Fruit fly (Drosophila melanogaster) whole organism, embryonic: ENCODE measurements around the gene mdu.
A peak's percentile ranks its signal among the peaks of the same experiment; 100 is the strongest.

Experiments
- B-H2 ChIP-seq: fragments of 200-800 bp; sonication (Bioruptor generic); optimal IDR thresholded peaks from 2 replicates; lab custom pipeline; 2018; ENCODE audit warnings: missing biosample characterization, mild to moderate bottlenecking, missing genetic modification characterization
- Bdp1 ChIP-seq: fragments of 200-800 bp; sonication (Bioruptor generic); optimal IDR thresholded peaks from 3 replicates; lab custom pipeline; 2016; ENCODE audit warnings: missing biosample characterization, missing genetic modification characterization
- CG10209 ChIP-seq: fragments of 200-800 bp; sonication (Bioruptor generic); optimal IDR thresholded peaks from 3 replicates; lab custom pipeline; 2017; ENCODE audit warnings: missing biosample characterization, mild to moderate bottlenecking, missing genetic modification characterization, missing genetic modification reagents
- CG10654 ChIP-seq: fragments of 200-800 bp; sonication (Bioruptor generic); optimal IDR thresholded peaks from 2 replicates; lab custom pipeline; 2016; ENCODE audit warnings: missing biosample characterization, missing genetic modification characterization
- CG10979 ChIP-seq: fragments of 200-800 bp; sonication (Bioruptor generic); optimal IDR thresholded peaks from 2 replicates; lab custom pipeline; 2018; ENCODE audit warnings: missing biosample characterization, mild to moderate bottlenecking, missing genetic modification characterization, moderate library complexity
- CG11696 ChIP-seq: fragments of 200-800 bp; sonication (Bioruptor generic); IDR thresholded peaks from 2 replicates; pipeline ENCODE4 v1.3.6; 2022; ENCODE audit warnings: missing biosample characterization, missing genetic modification characterization
- CG12659 ChIP-seq: fragments of 200-800 bp; sonication (Bioruptor generic); optimal IDR thresholded peaks from 3 replicates; lab custom pipeline; 2017; ENCODE audit warnings: mild to moderate bottlenecking, missing biosample characterization, missing genetic modification reagents, missing genetic modification characterization
- CG15011 ChIP-seq: fragments of 200-800 bp; sonication (Bioruptor generic); optimal IDR thresholded peaks from 3 replicates; lab custom pipeline; 2018; ENCODE audit warnings: missing biosample characterization, mild to moderate bottlenecking, missing genetic modification characterization
- CG1647 ChIP-seq: fragments of 200-800 bp; sonication (Bioruptor generic); optimal IDR thresholded peaks from 3 replicates; lab custom pipeline; 2016; ENCODE audit warnings: missing biosample characterization, missing genetic modification characterization
- CG16779 ChIP-seq: fragments of 200-800 bp; sonication (Bioruptor generic); IDR thresholded peaks from 2 replicates; pipeline ENCODE4 v1.3.6; 2022; ENCODE audit warnings: missing biosample characterization, missing genetic modification characterization
- CG17802 ChIP-seq: fragments of 200-800 bp; sonication (Bioruptor generic); optimal IDR thresholded peaks from 2 replicates; lab custom pipeline; 2018; ENCODE audit warnings: missing biosample characterization, mild to moderate bottlenecking, missing genetic modification characterization, moderate library complexity
- CG17829 ChIP-seq: fragments of 200-800 bp; optimal IDR thresholded peaks from 2 replicates; lab custom pipeline; 2019; ENCODE audit warnings: missing biosample characterization, mild to moderate bottlenecking, missing genetic modification characterization, moderate library complexity
- CG2202 ChIP-seq: fragments of 200-800 bp; sonication (Bioruptor generic); optimal IDR thresholded peaks from 2 replicates; lab custom pipeline; 2018; ENCODE audit warnings: missing biosample characterization, mild to moderate bottlenecking, missing genetic modification characterization
- CG32532 ChIP-seq: fragments of 200-800 bp; sonication (Bioruptor generic); IDR thresholded peaks from 2 replicates; pipeline ENCODE4 v1.3.6; 2022; ENCODE audit warnings: missing biosample characterization, missing genetic modification characterization
- CG6254 ChIP-seq: fragments of 200-800 bp; sonication (Bioruptor generic); optimal IDR thresholded peaks from 3 replicates; lab custom pipeline; 2017; ENCODE audit warnings: mild to moderate bottlenecking, missing biosample characterization, missing genetic modification reagents, missing genetic modification characterization
- CG6272 ChIP-seq: fragments of 200-800 bp; sonication (Bioruptor generic); IDR thresholded peaks from 2 replicates; pipeline ENCODE4 v1.3.6; 2022; ENCODE audit warnings: missing biosample characterization, missing genetic modification characterization
- CG7556 ChIP-seq: fragments of 200-800 bp; sonication (Bioruptor generic); optimal IDR thresholded peaks from 2 replicates; lab custom pipeline; 2017; ENCODE audit warnings: missing biosample characterization, mild to moderate bottlenecking, missing genetic modification characterization
- CG8388 ChIP-seq: fragments of 200-800 bp; sonication (Bioruptor generic); optimal IDR thresholded peaks from 2 replicates; lab custom pipeline; 2019; ENCODE audit warnings: missing biosample characterization, mild to moderate bottlenecking, missing genetic modification characterization, moderate library complexity
- CG8924 ChIP-seq: fragments of 200-800 bp; optimal IDR thresholded peaks from 3 replicates; lab custom pipeline; 2019; ENCODE audit warnings: missing biosample characterization, mild to moderate bottlenecking, missing genetic modification characterization, moderate library complexity
- CG9876 ChIP-seq: fragments of 200-800 bp; sonication (Bioruptor generic); optimal IDR thresholded peaks from 2 replicates; lab custom pipeline; 2016; ENCODE audit warnings: missing biosample characterization, missing genetic modification characterization
- CG9932 ChIP-seq: fragments of 200-800 bp; sonication (Bioruptor generic); IDR thresholded peaks from 2 replicates; pipeline ENCODE4 v1.3.6; 2022; ENCODE audit warnings: missing biosample characterization, missing genetic modification characterization
- CHES-1-like ChIP-seq: fragments of 200-800 bp; sonication (Bioruptor generic); optimal IDR thresholded peaks from 2 replicates; lab custom pipeline; 2016; ENCODE audit warnings: missing biosample characterization, missing genetic modification characterization
- Camta ChIP-seq: fragments of 200-800 bp; sonication (Bioruptor generic); optimal IDR thresholded peaks from 2 replicates; lab custom pipeline; 2016; ENCODE audit warnings: missing biosample characterization, missing genetic modification characterization
- Lpt ChIP-seq: fragments of >200 bp; optimal IDR thresholded peaks from 2 replicates; lab custom pipeline; 2018; ENCODE audit warnings: missing biosample characterization, missing genetic modification characterization
- Sin3A ChIP-seq: fragments of >200 bp; optimal IDR thresholded peaks from 2 replicates; lab custom pipeline; 2018
- Six4 ChIP-seq: fragments of 200-800 bp; sonication (Bioruptor generic); optimal IDR thresholded peaks from 2 replicates; lab custom pipeline; 2016; ENCODE audit warnings: missing biosample characterization, missing genetic modification characterization
- Ssrp ChIP-seq: fragments of 200-800 bp; sonication (Bioruptor generic); optimal IDR thresholded peaks from 2 replicates; lab custom pipeline; 2018; ENCODE audit warnings: missing biosample characterization, mild to moderate bottlenecking, missing genetic modification characterization, moderate library complexity
- Trl ChIP-seq, 3 experiments: fragments of >200 bp in 2 of 3; fragments of 200-800 bp in 1 of 3; sonication (Bioruptor generic) in 1 of 3; optimal IDR thresholded peaks; 2 replicates in 1 of 3; 3 replicates in 2 of 3; lab custom pipeline; 2016 to 2017; ENCODE audit warnings: missing biosample characterization in 1 of 3, missing genetic modification characterization in 1 of 3
- ap ChIP-seq: fragments of 200-800 bp; sonication (Bioruptor generic); IDR thresholded peaks from 2 replicates; pipeline ENCODE4 v1.3.6; 2022; ENCODE audit warnings: missing biosample characterization, missing genetic modification characterization
- ash1 ChIP-seq: fragments of 200-800 bp; sonication (Bioruptor generic); optimal IDR thresholded peaks from 2 replicates; lab custom pipeline; 2018; ENCODE audit warnings: missing biosample characterization, mild to moderate bottlenecking, missing genetic modification characterization
- ci ChIP-seq: fragments of 200-800 bp; sonication (Bioruptor generic); IDR thresholded peaks from 3 replicates; pipeline ENCODE4 v1.3.6; 2022; ENCODE audit warnings: missing biosample characterization, missing genetic modification characterization
- danr ChIP-seq: fragments of 200-800 bp; sonication (Bioruptor generic); IDR thresholded peaks from 2 replicates; pipeline ENCODE4 v1.3.6; 2022; ENCODE audit warnings: missing biosample characterization, missing genetic modification characterization
- ems ChIP-seq: fragments of 200-800 bp; sonication (Bioruptor generic); optimal IDR thresholded peaks from 3 replicates; lab custom pipeline; 2016; ENCODE audit warnings: missing biosample characterization, missing genetic modification characterization
- fd102C ChIP-seq: fragments of 200-800 bp; sonication (Bioruptor generic); optimal IDR thresholded peaks from 2 replicates; lab custom pipeline; 2018; ENCODE audit warnings: missing biosample characterization, mild to moderate bottlenecking, missing genetic modification characterization, moderate library complexity
- fd96Cb ChIP-seq: fragments of 200-800 bp; sonication (Bioruptor generic); optimal IDR thresholded peaks from 2 replicates; lab custom pipeline; 2018; ENCODE audit warnings: missing biosample characterization, mild to moderate bottlenecking, missing genetic modification characterization, moderate library complexity
- ftz-f1 ChIP-seq: fragments of 200-800 bp; sonication (Bioruptor generic); optimal IDR thresholded peaks from 2 replicates; lab custom pipeline; 2016; ENCODE audit warnings: missing biosample characterization, missing genetic modification characterization
- ind ChIP-seq: fragments of 200-800 bp; sonication (Bioruptor generic); optimal IDR thresholded peaks from 3 replicates; lab custom pipeline; 2016; ENCODE audit warnings: missing biosample characterization, missing genetic modification characterization
- nom ChIP-seq: fragments of 200-800 bp; sonication (Bioruptor generic); optimal IDR thresholded peaks from 2 replicates; lab custom pipeline; 2017; ENCODE audit warnings: missing biosample characterization, missing genetic modification characterization, mild to moderate bottlenecking, moderate library complexity, missing genetic modification reagents
- phol ChIP-seq: fragments of 200-800 bp; sonication (Bioruptor generic); optimal IDR thresholded peaks from 3 replicates; lab custom pipeline; 2018; ENCODE audit warnings: missing biosample characterization, mild to moderate bottlenecking, missing genetic modification characterization, moderate library complexity
- scrt ChIP-seq: fragments of 200-800 bp; sonication (Bioruptor generic); optimal IDR thresholded peaks from 2 replicates; lab custom pipeline; 2018; ENCODE audit warnings: missing biosample characterization, mild to moderate bottlenecking, missing genetic modification characterization, moderate library complexity
- sens-2 ChIP-seq: fragments of 200-800 bp; sonication (Bioruptor generic); IDR thresholded peaks from 2 replicates; pipeline ENCODE4 v1.3.6; 2022; ENCODE audit warnings: missing biosample characterization, missing genetic modification characterization
- sug ChIP-seq: fragments of 200-800 bp; optimal IDR thresholded peaks from 2 replicates; lab custom pipeline; 2019; ENCODE audit warnings: missing biosample characterization, mild to moderate bottlenecking, missing genetic modification characterization, moderate library complexity
- tio ChIP-seq: fragments of 200-800 bp; sonication (Bioruptor generic); optimal IDR thresholded peaks from 2 replicates; lab custom pipeline; 2017; ENCODE audit warnings: missing biosample characterization, missing genetic modification characterization, inconsistent platforms
- ttk ChIP-seq: fragments of 200-800 bp; sonication (Bioruptor generic); IDR thresholded peaks from 2 replicates; pipeline ENCODE4 v2.1.2; 2022; ENCODE audit warnings: missing biosample characterization, missing genetic modification characterization

mdu gene

DNA sequence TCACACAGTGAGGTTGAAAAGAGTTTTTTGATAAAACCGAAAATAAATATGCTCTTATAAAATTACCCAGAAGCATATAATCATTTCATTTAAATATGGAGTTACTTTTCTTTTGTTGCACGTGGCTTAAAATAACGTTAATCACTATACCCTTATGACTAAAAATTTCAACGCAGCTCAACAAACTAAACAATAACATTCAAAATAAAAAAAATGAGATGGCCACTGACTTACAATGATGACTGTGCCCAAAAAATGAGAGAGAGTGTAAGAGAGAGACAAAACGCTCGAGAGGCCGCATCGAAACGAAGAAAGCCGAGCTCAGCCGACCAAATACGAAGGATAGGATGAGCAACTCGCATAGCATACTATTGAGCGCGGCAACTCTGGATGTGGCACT, 50.7 kb downstream of the mdu start (continued):
- no peak for TF ChIP-seq CG10209 (GFP tag; lab: Kevin White, UChicago)
- TF ChIP-seq phol, result peak; percentile 25
- no peak for TF ChIP-seq fd102C (GFP tag; lab: Kevin White, UChicago)
- no peak for TF ChIP-seq sens-2 (GFP tag; lab: Robert Waterston, UW)
- no peak for TF ChIP-seq Bdp1 (GFP tag; lab: Kevin White, UChicago)
- TF ChIP-seq CG32532 (GFP tag; lab: Robert Waterston, UW), result peak; percentile 20; the same call in 1 of the 2 replicates
- TF ChIP-seq B-H2 (GFP tag; lab: Kevin White, UChicago), result peak; percentile 35
- no peak for TF ChIP-seq ind (GFP tag; lab: Kevin White, UChicago)
- peak; percentile 2 for TF ChIP-seq CG17802
- no peak for TF ChIP-seq CG16779 (GFP tag; lab: Robert Waterston, UW)
- TF ChIP-seq CG7556 (GFP tag; lab: Kevin White, UChicago), result peak; percentile 38
- TF ChIP-seq CG8924 (tag; lab: Kevin White, UChicago), result peak; percentile 13
- TF ChIP-seq ci (GFP tag; lab: Robert Waterston, UW), result no peak
- TF ChIP-seq ttk (GFP tag; lab: Robert Waterston, UW), result no peak
- no peak for TF ChIP-seq Six4
- peak; percentile 2 to 24 for TF ChIP-seq Trl (optimal IDR thresholded peaks at IDR 0.05; lab: Kevin White, UChicago)
- TF ChIP-seq Trl (GFP tag; optimal IDR thresholded peaks at IDR 0.05; lab: Kevin White, UChicago), result no peak
- TF ChIP-seq CG9932, result 0 out of 2 replicates have a peak, but pooled peaks have one; percentile 18
- no peak for TF ChIP-seq CG6254
- TF ChIP-seq nom (GFP tag; lab: Kevin White, UChicago), result no peak
- peak; percentile 34 for TF ChIP-seq sug (tag; lab: Kevin White, UChicago)
- TF ChIP-seq CG2202, result no peak
- peak; percentile 2 for TF ChIP-seq CHES-1-like (GFP tag; lab: Kevin White, UChicago)
- peak; percentile 10 for TF ChIP-seq CG12659 (GFP tag; lab: Kevin White, UChicago)
- TF ChIP-seq Lpt, result no peak
- TF ChIP-seq tio (GFP tag; lab: Kevin White, UChicago), result no peak
- no peak for TF ChIP-seq CG17829
- no peak for TF ChIP-seq ftz-f1 (GFP tag; lab: Kevin White, UChicago)
- TF ChIP-seq CG11696 (GFP tag; lab: Robert Waterston, UW), result no peak
- peak; percentile 14 for TF ChIP-seq fd96Cb
- peak; percentile 33 for TF ChIP-seq scrt (GFP tag; lab: Kevin White, UChicago)
- TF ChIP-seq Camta (GFP tag; lab: Kevin White, UChicago), result no peak
- TF ChIP-seq ap (GFP tag; lab: Robert Waterston, UW), result no peak
- TF ChIP-seq Sin3A (lab: Kevin White, UChicago), result no peak
- no peak for TF ChIP-seq CG6272 (GFP tag; lab: Robert Waterston, UW)
- peak; percentile 27 for TF ChIP-seq ems
- no peak for TF ChIP-seq CG1647 (GFP tag; lab: Kevin White, UChicago)
- TF ChIP-seq CG9876, result no peak
- TF ChIP-seq CG8388 (GFP tag; lab: Kevin White, UChicago), result peak; percentile 100

DNA sequence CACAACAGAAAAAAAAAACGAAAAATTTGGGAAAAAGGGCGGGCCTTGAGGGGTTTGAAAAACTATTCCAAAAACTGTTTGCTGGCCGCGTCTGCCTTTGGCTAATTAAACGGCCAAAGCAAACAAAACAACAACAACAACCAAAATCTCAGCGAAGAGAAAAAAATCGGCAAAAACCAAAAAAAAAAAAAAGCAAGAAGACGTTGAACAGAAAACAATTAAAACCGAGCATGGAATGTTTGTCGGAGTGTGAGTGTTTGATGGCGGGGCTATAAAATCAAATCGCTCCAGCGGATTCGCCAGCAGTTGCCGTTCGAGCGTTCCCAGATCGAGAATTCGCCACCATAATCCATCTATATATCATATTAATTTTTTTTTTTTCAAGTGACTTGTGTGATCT, 55.8 kb downstream of the mdu start, which contains the start of gene Cpr11B:
Gene Cpr11B (plus strand): TSS at position 301 of the 400 bp plus-strand sequence.
- TF ChIP-seq CG10654 (GFP tag; lab: Kevin White, UChicago) (no peak), CG10979 (tag; lab: Kevin White, UChicago) (no peak), CG17829 (no peak), ash1 (GFP tag; lab: Kevin White, UChicago) (no peak), CG15011 (GFP tag; lab: Kevin White, UChicago) (no peak), danr (GFP tag; lab: Robert Waterston, UW) (no peak), Ssrp (no peak)
- TF ChIP-seq, all 482 proteins: peak for 0
